Fruit fly (Drosophila melanogaster) whole organism, embryonic: Measurements from ENCODE around the gene CG34002.

Experiments used
- CG12071 ChIP-seq: fragments of 200-800 bp; sonication (Bioruptor generic); optimal IDR thresholded peaks from 3 replicates; lab custom pipeline; 2018; ENCODE audit warnings: missing biosample characterization, mild to moderate bottlenecking, missing genetic modification characterization
- CG12391 ChIP-seq: fragments of 200-800 bp; sonication (Bioruptor generic); optimal IDR thresholded peaks from 3 replicates; lab custom pipeline; 2018; ENCODE audit warnings: missing biosample characterization, mild to moderate bottlenecking, missing genetic modification characterization, moderate library complexity
- CG12659 ChIP-seq: fragments of 200-800 bp; sonication (Bioruptor generic); optimal IDR thresholded peaks from 3 replicates; lab custom pipeline; 2017; ENCODE audit warnings: mild to moderate bottlenecking, missing biosample characterization, missing genetic modification reagents, missing genetic modification characterization
- CG13287 ChIP-seq: fragments of 200-800 bp; sonication (Bioruptor generic); IDR thresholded peaks from 2 replicates; pipeline ENCODE4 v1.3.6; 2022; ENCODE audit warnings: missing biosample characterization, missing genetic modification characterization; ENCODE audit not compliant: partially characterized antibody
- CG17328 ChIP-seq: fragments of 200-800 bp; sonication (Bioruptor generic); IDR thresholded peaks from 2 replicates; pipeline ENCODE4 v1.3.6; 2022; ENCODE audit warnings: missing biosample characterization, missing genetic modification characterization
- CG18619 ChIP-seq: fragments of 200-800 bp; sonication (Bioruptor generic); optimal IDR thresholded peaks from 3 replicates; lab custom pipeline; 2017; ENCODE audit warnings: missing biosample characterization, mild to moderate bottlenecking, missing genetic modification characterization
- CG2116 ChIP-seq: fragments of 200-800 bp; sonication (Bioruptor generic); optimal IDR thresholded peaks from 3 replicates; lab custom pipeline; 2018; ENCODE audit warnings: missing biosample characterization, mild to moderate bottlenecking, missing genetic modification characterization
- CG2129 ChIP-seq: fragments of 200-800 bp; sonication (Bioruptor generic); IDR thresholded peaks from 2 replicates; pipeline ENCODE4 v1.3.6; 2022; ENCODE audit warnings: missing biosample characterization, missing genetic modification characterization; ENCODE audit not compliant: partially characterized antibody
- CG2199 ChIP-seq: fragments of 200-800 bp; sonication (Bioruptor generic); IDR thresholded peaks from 3 replicates; pipeline ENCODE4 v1.3.6; 2022; ENCODE audit warnings: missing biosample characterization, missing genetic modification characterization
- CG2875 ChIP-seq: fragments of 200-800 bp; sonication (Bioruptor generic); optimal IDR thresholded peaks from 2 replicates; lab custom pipeline; 2017; ENCODE audit warnings: missing biosample characterization, mild to moderate bottlenecking, missing genetic modification characterization, missing genetic modification reagents
- CG30020 ChIP-seq: fragments of 200-800 bp; optimal IDR thresholded peaks from 2 replicates; lab custom pipeline; 2019; ENCODE audit warnings: missing biosample characterization, mild to moderate bottlenecking, missing genetic modification characterization, moderate library complexity
- CG31365 ChIP-seq: fragments of 200-800 bp; sonication (Bioruptor generic); optimal IDR thresholded peaks from 2 replicates; lab custom pipeline; 2018; ENCODE audit warnings: missing biosample characterization, mild to moderate bottlenecking, missing genetic modification characterization
- CG4707 ChIP-seq: fragments of 200-800 bp; sonication (Bioruptor generic); optimal IDR thresholded peaks from 2 replicates; lab custom pipeline; 2018; ENCODE audit warnings: missing biosample characterization, mild to moderate bottlenecking, missing genetic modification characterization, moderate library complexity
- CG7357 ChIP-seq: fragments of 200-800 bp; sonication (Bioruptor generic); IDR thresholded peaks from 3 replicates; pipeline ENCODE4 v1.3.6; 2022; ENCODE audit warnings: missing biosample characterization, missing genetic modification characterization
- CG8290 ChIP-seq, 3 experiments: fragments of 200-800 bp; sonication (Bioruptor generic); optimal IDR thresholded peaks; 2 replicates each; lab custom pipeline; 2016 to 2019; ENCODE audit warnings: missing biosample characterization in 3 of 3, missing genetic modification characterization in 3 of 3, mild to moderate bottlenecking in 2 of 3, moderate library complexity in 1 of 3
- CG9215 ChIP-seq: fragments of 200-800 bp; sonication (Bioruptor generic); IDR thresholded peaks from 2 replicates; pipeline ENCODE4 v1.3.6; 2022; ENCODE audit warnings: missing biosample characterization, missing genetic modification characterization
- CHES-1-like ChIP-seq: fragments of 200-800 bp; sonication (Bioruptor generic); optimal IDR thresholded peaks from 2 replicates; lab custom pipeline; 2016; ENCODE audit warnings: missing biosample characterization, missing genetic modification characterization
- Deaf1 ChIP-seq: fragments of 200-800 bp; optimal IDR thresholded peaks from 3 replicates; lab custom pipeline; 2019; ENCODE audit warnings: missing biosample characterization, mild to moderate bottlenecking, missing genetic modification characterization, moderate library complexity
- Drgx ChIP-seq: fragments of 200-800 bp; sonication (Bioruptor generic); IDR thresholded peaks from 2 replicates; pipeline ENCODE4 v1.3.6; 2022; ENCODE audit warnings: missing biosample characterization, missing genetic modification characterization
- GATAe ChIP-seq: fragments of 200-800 bp; sonication (Bioruptor generic); conservative IDR thresholded peaks from 2 replicates; pipeline ENCODE4 v1.3.6; 2022; ENCODE audit warnings: missing biosample characterization, missing genetic modification characterization
- Hand ChIP-seq: fragments of 200-800 bp; sonication (Bioruptor generic); optimal IDR thresholded peaks from 2 replicates; lab custom pipeline; 2017; ENCODE audit warnings: mild to moderate bottlenecking, missing biosample characterization, missing genetic modification reagents, missing genetic modification characterization
- Hr3 ChIP-seq: fragments of 200-800 bp; sonication (Bioruptor generic); optimal IDR thresholded peaks from 3 replicates; lab custom pipeline; 2016; ENCODE audit warnings: missing biosample characterization, missing genetic modification characterization
- MBD-R2 ChIP-seq: fragments of 200-800 bp; sonication (Bioruptor generic); IDR thresholded peaks from 2 replicates; pipeline ENCODE4 v1.3.6; 2022; ENCODE audit warnings: missing biosample characterization, missing genetic modification characterization
- MTF-1 ChIP-seq: fragments of 200-800 bp; sonication (Bioruptor generic); optimal IDR thresholded peaks from 2 replicates; lab custom pipeline; 2018; ENCODE audit warnings: missing biosample characterization, mild to moderate bottlenecking, missing genetic modification characterization, borderline replicate concordance
- Meics ChIP-seq: fragments of 200-800 bp; sonication (Bioruptor generic); optimal IDR thresholded peaks from 2 replicates; lab custom pipeline; 2017; ENCODE audit warnings: missing biosample characterization, mild to moderate bottlenecking, missing genetic modification characterization
- Opbp ChIP-seq: fragments of 200-800 bp; sonication (Bioruptor generic); IDR thresholded peaks from 3 replicates; pipeline ENCODE4 v1.3.6; 2022; ENCODE audit warnings: missing biosample characterization, missing genetic modification characterization; ENCODE audit not compliant: partially characterized antibody
- Rx ChIP-seq: fragments of 200-800 bp; sonication (Bioruptor generic); IDR thresholded peaks from 2 replicates; pipeline ENCODE4 v1.3.6; 2022; ENCODE audit warnings: missing biosample characterization, missing genetic modification characterization
- Sox100B ChIP-seq: fragments of 200-800 bp; sonication (Bioruptor generic); optimal IDR thresholded peaks from 3 replicates; lab custom pipeline; 2018; ENCODE audit warnings: missing biosample characterization, mild to moderate bottlenecking, missing genetic modification characterization
- Sry-δ ChIP-seq: fragments of 200-800 bp; sonication (Bioruptor generic); optimal IDR thresholded peaks from 2 replicates; lab custom pipeline; 2016; ENCODE audit warnings: missing biosample characterization, missing genetic modification characterization
- ac ChIP-seq: fragments of 200-800 bp; sonication (Bioruptor generic); optimal IDR thresholded peaks from 3 replicates; lab custom pipeline; 2017; ENCODE audit warnings: missing biosample characterization, mild to moderate bottlenecking, missing genetic modification characterization
- amos ChIP-seq: fragments of 200-800 bp; sonication (Bioruptor generic); IDR thresholded peaks from 2 replicates; pipeline ENCODE4 v1.3.6; 2022; ENCODE audit warnings: missing biosample characterization, missing genetic modification characterization; ENCODE audit not compliant: partially characterized antibody
- bbx ChIP-seq: fragments of 200-800 bp; sonication (Bioruptor generic); IDR thresholded peaks from 2 replicates; pipeline ENCODE4 v1.3.6; 2022; ENCODE audit warnings: missing biosample characterization, missing genetic modification characterization; ENCODE audit not compliant: partially characterized antibody
- corto ChIP-seq: fragments of 200-800 bp; sonication (Bioruptor generic); optimal IDR thresholded peaks from 2 replicates; lab custom pipeline; 2016; ENCODE audit warnings: missing biosample characterization, mild to moderate bottlenecking, missing genetic modification characterization, moderate library complexity
- da ChIP-seq: fragments of 200-800 bp; sonication (Bioruptor generic); optimal IDR thresholded peaks from 2 replicates; lab custom pipeline; 2016; ENCODE audit warnings: missing biosample characterization, missing genetic modification characterization
- gro ChIP-seq: fragments of 200-800 bp; sonication (Bioruptor generic); optimal IDR thresholded peaks from 2 replicates; lab custom pipeline; 2016; ENCODE audit warnings: missing biosample characterization, missing genetic modification characterization
- her ChIP-seq: fragments of 200-800 bp; sonication (Bioruptor generic); optimal IDR thresholded peaks from 2 replicates; lab custom pipeline; 2016; ENCODE audit warnings: missing biosample characterization, missing genetic modification characterization
- klu ChIP-seq: fragments of 200-800 bp; sonication (Bioruptor generic); IDR thresholded peaks from 2 replicates; pipeline ENCODE4 v1.3.6; 2022; ENCODE audit warnings: missing biosample characterization, missing genetic modification characterization
- knrl ChIP-seq: fragments of 200-800 bp; sonication (Bioruptor generic); IDR thresholded peaks from 3 replicates; pipeline ENCODE4 v1.3.6; 2022; ENCODE audit warnings: missing biosample characterization, missing genetic modification characterization; ENCODE audit not compliant: partially characterized antibody
- lola ChIP-seq, 3 experiments: fragments of >200 bp in 2 of 3; fragments of 200-800 bp in 1 of 3; sonication (Bioruptor generic) in 1 of 3; optimal IDR thresholded peaks; 2 replicates each; lab custom pipeline; 2017 to 2019; ENCODE audit warnings: missing biosample characterization in 3 of 3, missing genetic modification characterization in 3 of 3, mild to moderate bottlenecking in 1 of 3, moderate library complexity in 1 of 3
- nmo ChIP-seq: fragments of 200-800 bp; sonication (Bioruptor generic); optimal IDR thresholded peaks from 2 replicates; lab custom pipeline; 2018; ENCODE audit warnings: missing biosample characterization, mild to moderate bottlenecking, missing genetic modification characterization, moderate library complexity
- oc ChIP-seq: fragments of 200-800 bp; sonication (Bioruptor generic); optimal IDR thresholded peaks from 2 replicates; lab custom pipeline; 2018; ENCODE audit warnings: missing biosample characterization, mild to moderate bottlenecking, missing genetic modification characterization, moderate library complexity
- phol ChIP-seq: fragments of 200-800 bp; sonication (Bioruptor generic); optimal IDR thresholded peaks from 3 replicates; lab custom pipeline; 2018; ENCODE audit warnings: missing biosample characterization, mild to moderate bottlenecking, missing genetic modification characterization, moderate library complexity
- pzg ChIP-seq: fragments of 200-800 bp; sonication (Bioruptor generic); optimal IDR thresholded peaks from 3 replicates; lab custom pipeline; 2018; ENCODE audit warnings: missing biosample characterization, mild to moderate bottlenecking, missing genetic modification characterization, moderate library complexity
- seq ChIP-seq: fragments of 200-800 bp; sonication (Bioruptor generic); IDR thresholded peaks from 2 replicates; pipeline ENCODE4 v1.3.6; 2022; ENCODE audit warnings: missing biosample characterization, missing genetic modification characterization
- sima ChIP-seq: fragments of 200-800 bp; sonication (Bioruptor generic); optimal IDR thresholded peaks from 2 replicates; lab custom pipeline; 2016; ENCODE audit warnings: missing biosample characterization, missing genetic modification characterization
- sqz ChIP-seq: fragments of 200-800 bp; sonication (Bioruptor generic); optimal IDR thresholded peaks from 3 replicates; lab custom pipeline; 2018; ENCODE audit warnings: missing biosample characterization, mild to moderate bottlenecking, missing genetic modification characterization
- sug ChIP-seq: fragments of 200-800 bp; optimal IDR thresholded peaks from 2 replicates; lab custom pipeline; 2019; ENCODE audit warnings: missing biosample characterization, mild to moderate bottlenecking, missing genetic modification characterization, moderate library complexity
- trem ChIP-seq: fragments of 200-800 bp; optimal IDR thresholded peaks from 3 replicates; lab custom pipeline; 2019; ENCODE audit warnings: missing biosample characterization, mild to moderate bottlenecking, missing genetic modification characterization, moderate library complexity

The CG34002 gene

DNA sequence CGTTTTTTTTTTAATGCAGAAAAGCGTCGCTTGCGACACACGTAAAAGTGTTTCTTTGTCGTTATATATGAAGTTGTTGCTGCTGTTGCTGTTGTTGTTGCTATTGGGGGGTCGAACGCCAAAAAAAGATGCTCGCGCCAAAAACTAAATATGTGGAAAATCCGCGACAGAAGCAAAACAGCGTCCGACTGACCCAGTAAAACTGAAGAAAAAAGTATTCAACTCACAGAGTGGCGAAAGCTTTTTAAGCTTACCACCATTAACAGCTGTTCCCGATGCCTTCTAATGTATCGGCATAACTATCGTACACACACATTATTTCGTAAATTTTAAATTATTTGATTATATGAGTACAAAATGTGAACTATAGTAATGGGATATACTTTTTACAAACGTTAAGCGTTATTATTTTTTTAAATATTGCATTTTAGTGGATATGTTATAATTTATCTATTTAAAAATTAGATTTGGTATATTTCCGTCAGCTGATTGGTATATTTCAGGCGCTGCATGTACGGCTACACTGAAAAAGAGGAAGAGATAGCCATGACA is 49.4 kb downstream of the CG34002 start, which contains the start of the genes Prestin and Wdr92:
Gene Prestin, minus strand, starts transcription at position 204 of the 552 bp plus-strand sequence.
Gene Wdr92, plus strand, starts transcription at position 535 of the 552 bp plus-strand sequence.
- TF ChIP-seq oc (tag; lab: Kevin White, UChicago) (no peak), CG30020 (tag; lab: Kevin White, UChicago) (peak; percentile 21), CG31365 (tag; lab: Kevin White, UChicago) (peak; percentile 6), GATAe (GFP tag; lab: Robert Waterston, UW) (no peak), sima (GFP tag; lab: Kevin White, UChicago) (no peak), CG12071 (GFP tag; lab: Kevin White, UChicago) (peak; percentile 49), CG2116 (GFP tag; lab: Kevin White, UChicago) (peak; percentile 48), amos (GFP tag; lab: Robert Waterston, UW) (peak; percentile 83; the same call in 1 of the 2 replicates), gro (GFP tag; lab: Kevin White, UChicago) (peak; percentile 69), CHES-1-like (GFP tag; lab: Kevin White, UChicago) (peak; percentile 1), phol (tag; lab: Kevin White, UChicago) (peak; percentile 45), CG12659 (GFP tag; lab: Kevin White, UChicago) (peak; percentile 64), trem (tag; lab: Kevin White, UChicago) (peak; percentile 38), CG12391 (tag; lab: Kevin White, UChicago) (peak; percentile 46), CG18619 (GFP tag; lab: Kevin White, UChicago) (peak; percentile 8), CG2129 (peak; percentile 36; the same call in 1 of the 2 replicates), CG8290 (GFP tag; optimal IDR thresholded peaks at IDR 0.05; lab: Kevin White, UChicago) (peak; percentile 56), CG8290 (tag; optimal IDR thresholded peaks at IDR 0.05; lab: Kevin White, UChicago) (peak; percentile 51 to 62), CG13287 (GFP tag; lab: Robert Waterston, UW) (peak; percentile 90), MBD-R2 (peak; percentile 52), Deaf1 (tag; lab: Kevin White, UChicago) (peak; percentile 64), Sry-δ (GFP tag; lab: Kevin White, UChicago) (peak; percentile 51), nmo (GFP tag; lab: Kevin White, UChicago) (peak; percentile 47), Sox100B (GFP tag; lab: Kevin White, UChicago) (peak; percentile 5), sqz (GFP tag; lab: Kevin White, UChicago) (peak; percentile 85), bbx (GFP tag; lab: Robert Waterston, UW) (peak; percentile 83), CG2199 (GFP tag; lab: Robert Waterston, UW) (0 out of 3 replicates have a peak, but pooled peaks have one; percentile 43), seq (0 out of 2 replicates have a peak, but pooled peaks have one; percentile 29), lola (GFP tag; optimal IDR thresholded peaks at IDR 0.05; lab: Kevin White, UChicago) (peak in 1 of 3 experiments; percentile 6), Rx (no peak), CG7357 (GFP tag; lab: Robert Waterston, UW) (no peak), CG2875 (no peak), CG4707 (GFP tag; lab: Kevin White, UChicago) (no peak), MTF-1 (GFP tag; lab: Kevin White, UChicago) (peak; percentile 38), corto (GFP tag; lab: Kevin White, UChicago) (peak; percentile 21), Drgx (peak; percentile 63), sug (peak; percentile 73), CG17328 (GFP tag; lab: Robert Waterston, UW) (no peak), Meics (peak; percentile 37), CG9215 (GFP tag; lab: Robert Waterston, UW) (no peak), pzg (peak; percentile 75), Hand (GFP tag; lab: Kevin White, UChicago) (peak; percentile 41), klu (GFP tag; lab: Robert Waterston, UW) (no peak), ac (GFP tag; lab: Kevin White, UChicago) (no peak), da (no peak), her (GFP tag; lab: Kevin White, UChicago) (peak; percentile 13), knrl (GFP tag; lab: Robert Waterston, UW) (peak; percentile 87), Opbp (GFP tag; lab: Robert Waterston, UW) (peak; percentile 77), Hr3 (GFP tag; lab: Kevin White, UChicago) (peak; percentile 32)
